Worm (Caenorhabditis elegans): ENCODE data around the gene sra-39.
A peak's percentile ranks its signal among the peaks of the same experiment; 100 is the strongest.

Gene sra-39

ce11 chrX:13885131-13885530, 18.1 kb downstream of the sra-39 start:
- no peak for TF ChIP-seq T22C8.4 (GFP tag; IDR thresholded peaks at IDR 0.05)

ce11 chrX:13884157-13884556, 19.1 kb downstream of the sra-39 start:
- TF ChIP-seq cog-1 (tag; optimal IDR thresholded peaks at IDR 0.05) (no peak), ztf-23 (GFP tag; IDR thresholded peaks at IDR 0.05) (no peak), flt-1 (GFP tag; IDR thresholded peaks at IDR 0.05) (no peak), ref-1 (GFP tag; conservative IDR thresholded peaks at IDR 0.05) (no peak), ztf-29 (GFP tag; IDR thresholded peaks at IDR 0.05) (no peak), tab-1 (GFP tag; IDR thresholded peaks at IDR 0.05) (no peak), klf-2 (GFP tag; conservative IDR thresholded peaks at IDR 0.05) (no peak), med-1 (GFP tag; optimal IDR thresholded peaks at IDR 0.05; ENCODE audit: insufficient read depth) (no peak), T22C8.4 (GFP tag; IDR thresholded peaks at IDR 0.05) (no peak)

- TF ChIP-seq med-1 (GFP tag; optimal IDR thresholded peaks at IDR 0.05; ENCODE audit: insufficient read depth), result no peak
- 0 out of 2 replicates have a peak, but pooled peaks have one; percentile 23 for TF ChIP-seq ztf-23 (GFP tag; IDR thresholded peaks at IDR 0.05)
- no peak for TF ChIP-seq flt-1 (GFP tag; IDR thresholded peaks at IDR 0.05)
These were observed 20.6 kb downstream of the sra-39 start, which contains the start of gene hlb-1 for ce11 chrX:13882639-13883038. TSS of gene hlb-1 (minus strand) at chrX:13882739.

ce11 chrX:13881760-13882369, 21.4 kb downstream of the sra-39 start:
- no peak for TF ChIP-seq ref-1 (GFP tag; conservative IDR thresholded peaks at IDR 0.05)
- TF ChIP-seq flt-1 (GFP tag; IDR thresholded peaks at IDR 0.05), result no peak
- no peak for TF ChIP-seq T22C8.4 (GFP tag; IDR thresholded peaks at IDR 0.05)
- no peak for TF ChIP-seq ztf-23 (GFP tag; IDR thresholded peaks at IDR 0.05)
- no peak for TF ChIP-seq tab-1 (GFP tag; IDR thresholded peaks at IDR 0.05)
- TF ChIP-seq klf-2 (GFP tag; conservative IDR thresholded peaks at IDR 0.05), result no peak
- no peak for TF ChIP-seq cog-1 (tag; optimal IDR thresholded peaks at IDR 0.05)
- no peak for TF ChIP-seq ztf-29 (GFP tag; IDR thresholded peaks at IDR 0.05)
- no peak for TF ChIP-seq med-1 (GFP tag; optimal IDR thresholded peaks at IDR 0.05; ENCODE audit: insufficient read depth)

- TF ChIP-seq ref-1 (GFP tag; conservative IDR thresholded peaks at IDR 0.05) (no peak), T22C8.4 (GFP tag; IDR thresholded peaks at IDR 0.05) (no peak), ztf-23 (GFP tag; IDR thresholded peaks at IDR 0.05) (no peak), klf-2 (GFP tag; conservative IDR thresholded peaks at IDR 0.05) (no peak), cog-1 (tag; optimal IDR thresholded peaks at IDR 0.05) (no peak), tab-1 (GFP tag; IDR thresholded peaks at IDR 0.05) (no peak), ztf-29 (GFP tag; IDR thresholded peaks at IDR 0.05) (no peak), med-1 (GFP tag; optimal IDR thresholded peaks at IDR 0.05; ENCODE audit: insufficient read depth) (no peak), flt-1 (GFP tag; IDR thresholded peaks at IDR 0.05) (no peak)
These were observed 25.1 kb downstream of the sra-39 start for ce11 chrX:13878082-13878481.

- no peak for TF ChIP-seq T22C8.4 (GFP tag; IDR thresholded peaks at IDR 0.05)
- TF ChIP-seq flt-1 (GFP tag; IDR thresholded peaks at IDR 0.05), result no peak
- no peak for TF ChIP-seq ztf-23 (GFP tag; IDR thresholded peaks at IDR 0.05)
- TF ChIP-seq cog-1 (tag; optimal IDR thresholded peaks at IDR 0.05), result no peak
- no peak for TF ChIP-seq tab-1 (GFP tag; IDR thresholded peaks at IDR 0.05)
- TF ChIP-seq ztf-29 (GFP tag; IDR thresholded peaks at IDR 0.05), result no peak
- no peak for TF ChIP-seq ref-1 (GFP tag; conservative IDR thresholded peaks at IDR 0.05)
- no peak for TF ChIP-seq klf-2 (GFP tag; conservative IDR thresholded peaks at IDR 0.05)
- TF ChIP-seq med-1 (GFP tag; optimal IDR thresholded peaks at IDR 0.05; ENCODE audit: insufficient read depth), result no peak
These were observed 26.4 kb downstream of the sra-39 start for ce11 chrX:13876860-13877259.

ce11 chrX:13875913-13876312, 27.3 kb downstream of the sra-39 start:
- TF ChIP-seq ref-1 (GFP tag; conservative IDR thresholded peaks at IDR 0.05) (no peak), ztf-29 (GFP tag; IDR thresholded peaks at IDR 0.05) (no peak), tab-1 (GFP tag; IDR thresholded peaks at IDR 0.05) (no peak), flt-1 (GFP tag; IDR thresholded peaks at IDR 0.05) (no peak), T22C8.4 (GFP tag; IDR thresholded peaks at IDR 0.05) (no peak), med-1 (GFP tag; optimal IDR thresholded peaks at IDR 0.05; ENCODE audit: insufficient read depth) (no peak), klf-2 (GFP tag; conservative IDR thresholded peaks at IDR 0.05) (no peak), ztf-23 (GFP tag; IDR thresholded peaks at IDR 0.05) (no peak), cog-1 (tag; optimal IDR thresholded peaks at IDR 0.05) (no peak)

ce11 chrX:13873324-13873933, 29.8 kb downstream of the sra-39 start:
- TF ChIP-seq ztf-23 (GFP tag; IDR thresholded peaks at IDR 0.05), result no peak
- no peak for TF ChIP-seq cog-1 (tag; optimal IDR thresholded peaks at IDR 0.05)

- TF ChIP-seq flt-1 (GFP tag; IDR thresholded peaks at IDR 0.05), result no peak
These were observed 32.1 kb downstream of the sra-39 start for ce11 chrX:13871110-13871509.

ce11 chrX:13864191-13864590, 39.0 kb downstream of the sra-39 start, which contains the start of gene M03B6.3:
TSS of gene M03B6.3 (minus strand) at chrX:13864292.
- TF ChIP-seq T22C8.4 (GFP tag; IDR thresholded peaks at IDR 0.05), result no peak
- no peak for TF ChIP-seq ztf-23 (GFP tag; IDR thresholded peaks at IDR 0.05)
- TF ChIP-seq cog-1 (tag; optimal IDR thresholded peaks at IDR 0.05), result no peak

ce11 chrX:13858693-13859092, 44.5 kb downstream of the sra-39 start, which contains the start of gene M03B6.4:
TSS of gene M03B6.4 (plus strand) at chrX:13858841.
- TF ChIP-seq klf-2 (GFP tag; conservative IDR thresholded peaks at IDR 0.05) (no peak), med-1 (GFP tag; optimal IDR thresholded peaks at IDR 0.05; ENCODE audit: insufficient read depth) (no peak), ztf-23 (GFP tag; IDR thresholded peaks at IDR 0.05) (no peak), T22C8.4 (GFP tag; IDR thresholded peaks at IDR 0.05) (no peak), flt-1 (GFP tag; IDR thresholded peaks at IDR 0.05) (no peak), ref-1 (GFP tag; conservative IDR thresholded peaks at IDR 0.05) (no peak), cog-1 (tag; optimal IDR thresholded peaks at IDR 0.05) (no peak), tab-1 (GFP tag; IDR thresholded peaks at IDR 0.05) (no peak)
